Fruit fly (Drosophila melanogaster): ENCODE data around the gene CG31473.

The CG31473 gene

DNA sequence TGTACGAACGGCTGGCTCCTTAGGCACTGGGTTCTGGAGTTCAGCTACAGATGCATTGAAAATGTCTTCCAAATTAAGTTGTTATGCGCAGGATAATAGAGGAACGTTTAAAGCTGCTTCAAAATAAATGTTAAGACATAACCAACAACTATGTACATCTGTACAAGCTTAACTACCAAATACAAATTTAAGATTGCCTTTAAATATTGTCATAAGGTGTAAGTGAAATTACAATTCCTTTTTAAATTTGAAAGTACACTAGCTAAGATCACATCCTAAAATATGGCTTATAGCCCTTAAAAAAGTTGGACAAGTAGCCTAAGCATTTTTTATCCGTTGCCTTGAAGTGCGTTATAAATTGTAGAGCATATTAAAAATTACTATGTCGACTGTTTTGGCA lies at the start of gene CG31473:
CG31473 (plus strand) TSS at position 301 of the 400 bp plus-strand sequence.
- no peak for TF ChIP-seq noc (tag; optimal IDR thresholded peaks at IDR 0.05)

dm6 chr3R:7771656-7772055 lies 40.0 kb upstream of the CG31473 start, which contains the start of gene CG11286:
CG11286 (minus strand) TSS chr3R:7771756.
- no peak for TF ChIP-seq noc (tag; optimal IDR thresholded peaks at IDR 0.05)

dm6 chr3R:7779620-7780019 lies 32.0 kb upstream of the CG31473 start:
- no peak for TF ChIP-seq noc (tag; optimal IDR thresholded peaks at IDR 0.05)

- TF ChIP-seq noc (tag; optimal IDR thresholded peaks at IDR 0.05): peak; percentile 11
Measured at dm6 chr3R:7782933-7783686, 28.5 kb upstream of the CG31473 start, which contains the start of gene CG18747. CG18747 (minus strand) TSS chr3R:7783446.

dm6 chr3R:7785784-7786183 lies 25.8 kb upstream of the CG31473 start, which contains the start of gene CG18745:
CG18745 (minus strand) TSS chr3R:7786119.
- peak; percentile 41 for TF ChIP-seq noc (tag; optimal IDR thresholded peaks at IDR 0.05)

DNA sequence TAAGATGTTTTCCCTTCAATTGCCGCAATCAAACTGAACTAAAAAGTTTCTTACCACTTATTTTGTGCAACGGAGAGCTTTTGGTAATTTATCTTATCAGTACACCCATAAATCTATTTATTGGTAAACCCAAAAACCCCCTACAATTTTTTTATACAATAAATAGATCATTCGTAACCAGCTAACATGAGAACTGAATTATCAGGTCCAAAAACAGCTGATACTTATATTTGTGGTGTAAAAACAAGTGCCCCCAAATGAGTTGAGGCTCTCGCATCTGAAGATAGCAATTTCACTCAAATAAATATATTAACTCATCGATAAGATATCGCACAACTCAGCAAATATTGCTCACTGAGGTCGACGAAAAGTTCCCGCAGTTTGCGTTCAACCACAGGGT lies 23.7 kb upstream of the CG31473 start, which contains the start of gene CG18748:
CG18748 (minus strand) TSS at position 25 of the 400 bp plus-strand sequence.
- peak; percentile 20 for TF ChIP-seq noc (tag; optimal IDR thresholded peaks at IDR 0.05)

dm6 chr3R:7790087-7790486 lies 21.5 kb upstream of the CG31473 start, which contains the start of gene CG18746:
CG18746 (minus strand) TSS chr3R:7790187.
- no peak for TF ChIP-seq noc (tag; optimal IDR thresholded peaks at IDR 0.05)

dm6 chr3R:7790583-7791034 lies 21.0 kb upstream of the CG31473 start, which contains the start of gene CG10086:
CG10086 (plus strand) TSS chr3R:7790633.
- peak; percentile 44 for TF ChIP-seq noc (tag; optimal IDR thresholded peaks at IDR 0.05)

DNA sequence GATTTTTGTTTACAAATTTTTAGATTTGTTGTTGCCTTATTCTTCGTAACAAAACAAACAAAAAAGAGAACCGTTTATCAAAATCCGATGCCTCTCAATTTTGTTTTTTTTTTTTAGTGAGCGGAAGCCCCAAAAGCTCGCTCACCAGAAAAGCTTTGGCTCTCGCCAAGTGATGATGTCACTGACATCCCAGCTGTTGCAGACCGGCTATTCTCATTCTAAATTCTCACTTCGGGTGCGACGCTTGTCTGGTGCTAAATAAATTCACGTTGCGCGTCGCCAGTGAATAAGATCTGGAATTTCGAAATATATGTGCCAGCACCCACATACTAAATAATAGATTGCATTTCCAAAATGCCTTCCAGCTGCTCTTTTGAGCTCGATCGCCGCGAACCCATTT lies 17.8 kb upstream of the CG31473 start, which contains the start of gene CG2641:
CG2641 (plus strand) TSS at position 215 of the 400 bp plus-strand sequence.
- peak; percentile 17 for TF ChIP-seq noc (tag; optimal IDR thresholded peaks at IDR 0.05)

dm6 chr3R:7798525-7798924 lies 13.1 kb upstream of the CG31473 start, which contains the start of gene CG18744:
CG18744 (minus strand) TSS chr3R:7798771.
- peak; percentile 19 for TF ChIP-seq noc (tag; optimal IDR thresholded peaks at IDR 0.05)

DNA sequence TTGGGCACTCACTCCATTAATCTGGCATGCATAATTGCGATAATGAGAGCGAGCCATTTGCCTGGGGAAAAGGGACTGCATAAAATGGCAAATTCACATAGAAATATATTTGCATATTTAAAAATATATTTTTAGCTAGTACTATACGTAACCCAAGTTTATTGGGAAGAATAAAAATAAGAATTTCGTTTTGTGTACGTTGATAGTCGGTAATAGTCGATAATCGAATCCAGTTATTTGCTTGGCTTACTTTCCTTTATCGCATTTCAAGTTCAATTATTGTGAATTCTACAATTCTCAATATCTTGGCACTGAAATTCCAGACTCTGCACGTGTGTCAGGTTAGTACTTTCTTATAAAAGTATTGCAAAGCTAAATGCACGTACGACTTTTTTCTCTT lies 8.9 kb upstream of the CG31473 start, which contains the start of gene CG3014:
CG3014 (minus strand) TSS at position 101 of the 400 bp plus-strand sequence.
- no peak for TF ChIP-seq noc (tag; optimal IDR thresholded peaks at IDR 0.05)

DNA sequence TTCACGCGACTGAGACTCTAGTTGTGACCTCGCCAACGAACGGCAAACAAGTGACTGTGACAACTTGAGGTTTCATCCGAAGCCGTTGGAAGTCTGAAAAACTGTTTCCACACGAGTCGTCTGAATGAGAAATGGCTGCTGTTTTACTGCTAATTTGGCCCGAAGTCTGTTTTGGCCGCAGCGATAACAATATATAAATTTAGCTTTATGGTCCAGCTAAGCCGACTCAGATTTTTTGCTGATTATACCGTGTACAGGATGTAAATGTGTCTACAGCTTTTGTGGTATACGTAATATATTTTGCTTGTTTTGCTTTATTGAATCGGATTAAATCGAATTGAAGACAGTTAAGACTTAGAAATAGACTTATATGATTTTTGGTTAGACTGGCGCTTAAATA lies 7.3 kb upstream of the CG31473 start, which contains the start of gene CG18268:
CG18268 (minus strand) TSS at position 101 of the 400 bp plus-strand sequence.
- TF ChIP-seq noc (tag; optimal IDR thresholded peaks at IDR 0.05): peak; percentile 36

DNA sequence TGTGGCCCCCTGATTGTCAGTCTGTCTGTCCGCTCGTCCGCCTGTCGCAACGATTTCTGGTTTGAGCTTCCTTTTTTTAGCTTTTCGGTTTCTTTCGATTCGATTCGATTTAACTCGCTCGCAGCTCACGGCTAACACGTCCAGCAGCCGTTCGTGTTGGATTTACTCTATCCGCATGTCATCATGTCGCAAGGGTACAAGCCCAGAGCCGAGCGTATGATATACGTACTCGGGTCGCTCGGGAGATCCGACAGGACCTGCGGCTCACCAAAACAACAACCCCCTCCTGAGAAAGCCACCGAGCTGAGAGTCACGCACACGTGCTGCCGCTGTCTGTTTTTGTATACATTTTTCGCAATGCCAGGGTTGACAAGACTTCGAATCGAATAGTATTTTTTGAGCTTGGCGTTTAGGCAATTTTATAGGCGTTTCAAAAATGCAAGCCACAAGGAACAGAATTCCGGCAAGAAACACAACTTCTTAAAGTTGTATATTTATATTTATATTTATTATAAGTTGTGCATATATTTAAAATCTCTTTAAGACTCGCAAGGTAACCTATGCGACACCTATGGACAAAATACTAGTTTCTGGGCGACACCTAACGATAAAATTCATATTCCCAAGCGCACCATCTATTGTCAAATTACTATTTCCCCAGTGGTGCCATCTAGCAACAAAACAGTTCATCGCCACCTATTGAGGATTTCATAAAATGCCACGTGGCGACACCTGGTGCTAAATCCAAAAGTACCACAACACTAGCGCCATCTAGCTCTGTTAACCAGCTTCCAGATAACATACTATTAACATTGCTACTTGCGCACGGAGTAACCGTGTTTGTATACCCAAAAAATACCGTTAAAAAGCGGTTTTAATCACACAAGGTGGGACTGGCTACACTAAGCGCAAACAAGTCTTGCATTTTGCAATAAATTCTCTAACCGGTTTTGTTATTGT lies 1.7 kb upstream of the CG31473 start, which contains the start of the genes CG2993 and sgll:
CG2993 (minus strand) TSS at position 353 of the 960 bp plus-strand sequence.
sgll (plus strand) TSS at position 871 of the 960 bp plus-strand sequence.
- no peak for TF ChIP-seq noc (tag; optimal IDR thresholded peaks at IDR 0.05)

DNA sequence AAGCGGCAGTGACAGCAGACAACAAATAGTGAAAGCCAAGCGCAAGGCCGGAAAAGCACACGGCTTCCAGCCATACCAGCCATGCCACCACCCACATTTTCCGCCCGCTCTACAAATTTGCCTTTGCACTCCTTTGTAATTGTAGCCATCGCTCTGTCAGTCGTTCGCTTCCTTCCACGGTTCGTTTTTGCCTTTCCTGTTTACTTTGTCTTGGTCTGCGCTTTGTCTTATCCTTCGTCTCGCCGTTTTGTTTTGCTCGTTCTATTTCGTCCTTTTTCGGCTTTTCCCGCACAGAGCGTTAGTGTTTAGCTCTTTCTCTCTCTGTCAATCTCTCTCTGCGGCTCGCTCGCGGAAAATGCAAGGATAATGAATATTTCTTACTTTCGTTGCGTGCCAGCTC lies 1.9 kb downstream of the CG31473 start:
- no peak for TF ChIP-seq noc (tag; optimal IDR thresholded peaks at IDR 0.05)

- no peak for TF ChIP-seq noc (tag; optimal IDR thresholded peaks at IDR 0.05)
Measured at dm6 chr3R:7813981-7814529, 2.4 kb downstream of the CG31473 start, which contains the start of gene CG34384. CG34384 (plus strand) TSS chr3R:7814361.
